Fruit fly (Drosophila melanogaster) whole organism, pupa: ENCODE measurements around the gene CG4306.

Experiments
- CG12605 ChIP-seq: fragments of 200-800 bp; sonication (Bioruptor generic); IDR thresholded peaks from 2 replicates; pipeline ENCODE4 v1.3.6; 2022; ENCODE audit warnings: missing biosample characterization, missing genetic modification characterization
- CG15710 ChIP-seq: fragments of 200-800 bp; sonication (Bioruptor generic); optimal IDR thresholded peaks from 2 replicates; lab custom pipeline; 2018; ENCODE audit warnings: missing biosample characterization, mild to moderate bottlenecking, missing genetic modification characterization, moderate library complexity
- CG17806 ChIP-seq: fragments of 200-800 bp; sonication (Bioruptor generic); optimal IDR thresholded peaks from 2 replicates; lab custom pipeline; 2018; ENCODE audit warnings: missing biosample characterization, mild to moderate bottlenecking, missing genetic modification characterization, moderate library complexity
- CG32121 ChIP-seq: fragments of 200-800 bp; sonication (Bioruptor generic); IDR thresholded peaks from 2 replicates; pipeline ENCODE4 v1.3.6; 2022; ENCODE audit warnings: missing biosample characterization, missing genetic modification characterization
- D1 ChIP-seq: fragments of 200-800 bp; sonication (Bioruptor generic); optimal IDR thresholded peaks from 2 replicates; lab custom pipeline; 2018; ENCODE audit warnings: missing biosample characterization, mild to moderate bottlenecking, missing genetic modification characterization, moderate library complexity
- EcR ChIP-seq: fragments of 200-800 bp; sonication (Bioruptor generic); optimal IDR thresholded peaks from 3 replicates; lab custom pipeline; 2019; ENCODE audit warnings: missing biosample characterization, missing genetic modification characterization, mild to moderate bottlenecking, moderate library complexity, missing genetic modification reagents
- gl ChIP-seq: fragments of 200-800 bp; sonication (Bioruptor generic); optimal IDR thresholded peaks from 2 replicates; lab custom pipeline; 2018; ENCODE audit warnings: missing biosample characterization, mild to moderate bottlenecking, missing genetic modification characterization
- rn ChIP-seq: fragments of 200-800 bp; sonication (Bioruptor generic); IDR thresholded peaks from 2 replicates; pipeline ENCODE4 v1.3.6; 2022; ENCODE audit warnings: missing biosample characterization, missing genetic modification characterization

DNA sequence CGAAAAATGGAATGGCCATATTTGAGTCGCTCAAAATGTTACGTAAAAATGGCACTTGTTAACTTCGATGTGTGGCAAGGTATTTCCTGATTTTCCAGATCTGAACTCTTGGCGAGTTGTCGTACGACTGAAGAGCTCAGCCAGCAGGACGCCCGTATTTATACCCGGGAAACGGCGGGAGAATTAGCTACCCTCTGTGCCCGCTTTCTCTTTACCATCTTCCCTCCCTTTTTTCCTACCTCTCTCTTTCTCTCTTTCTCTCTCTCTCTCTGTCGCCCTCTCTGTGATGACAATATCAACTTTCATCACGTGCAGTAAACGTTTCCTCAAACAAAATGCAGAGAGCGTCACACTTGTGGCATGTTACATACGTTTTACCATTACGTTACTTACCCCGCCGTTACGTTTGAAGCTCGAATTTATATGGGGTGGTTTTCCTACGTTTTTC, 23.1 kb downstream of the CG4306 start, which contains the start of gene skl:
- no peak for TF ChIP-seq CG32121 (GFP tag; lab: Robert Waterston, UW)
- TF ChIP-seq D1 (tag; lab: Kevin White, UChicago), result no peak
- TF ChIP-seq gl (tag; lab: Kevin White, UChicago), result no peak
- TF ChIP-seq CG12605 (GFP tag; lab: Robert Waterston, UW), result peak; percentile 54; the same call in 1 of the 2 replicates
- TF ChIP-seq CG15710 (tag; lab: Kevin White, UChicago), result no peak
- TF ChIP-seq CG17806 (tag; lab: Kevin White, UChicago), result no peak
- no peak for TF ChIP-seq rn
- no peak for TF ChIP-seq EcR (GFP tag; lab: Kevin White, UChicago)
